Fruit fly (Drosophila melanogaster) whole organism, embryonic: ENCODE measurements around the gene Atpalpha.
A peak's percentile ranks its signal among the peaks of the same experiment; 100 is the strongest.

ENCODE experiments used
- ATbp ChIP-seq: fragments of 200-800 bp; sonication (Bioruptor generic); optimal IDR thresholded peaks from 2 replicates; lab custom pipeline; 2017; ENCODE audit warnings: missing biosample characterization, mild to moderate bottlenecking, missing genetic modification characterization, missing genetic modification reagents
- Abd-B ChIP-seq: fragments of 200-800 bp; sonication (Bioruptor generic); optimal IDR thresholded peaks from 2 replicates; lab custom pipeline; 2018; ENCODE audit warnings: missing biosample characterization, mild to moderate bottlenecking, missing genetic modification characterization, moderate library complexity
- Atf6 ChIP-seq: fragments of 200-800 bp; sonication (Bioruptor generic); IDR thresholded peaks from 2 replicates; pipeline ENCODE4 v1.3.6; 2022; ENCODE audit warnings: missing biosample characterization, missing genetic modification characterization
- B-H2 ChIP-seq: fragments of 200-800 bp; sonication (Bioruptor generic); optimal IDR thresholded peaks from 2 replicates; lab custom pipeline; 2018; ENCODE audit warnings: missing biosample characterization, mild to moderate bottlenecking, missing genetic modification characterization
- CG10321 ChIP-seq: fragments of 200-800 bp; sonication (Bioruptor generic); IDR thresholded peaks from 2 replicates; pipeline ENCODE4 v1.3.6; 2022; ENCODE audit warnings: missing biosample characterization, missing genetic modification characterization
- CG10979 ChIP-seq: fragments of 200-800 bp; sonication (Bioruptor generic); optimal IDR thresholded peaks from 2 replicates; lab custom pipeline; 2018; ENCODE audit warnings: missing biosample characterization, mild to moderate bottlenecking, missing genetic modification characterization, moderate library complexity
- CG11085 ChIP-seq: fragments of 200-800 bp; sonication (Bioruptor generic); IDR thresholded peaks from 2 replicates; pipeline ENCODE4 v1.3.6; 2022; ENCODE audit warnings: missing biosample characterization, missing genetic modification characterization
- CG11504 ChIP-seq: fragments of 200-800 bp; sonication (Bioruptor generic); optimal IDR thresholded peaks from 3 replicates; lab custom pipeline; 2019; ENCODE audit warnings: missing biosample characterization, mild to moderate bottlenecking, missing genetic modification characterization, moderate library complexity
- CG12104 ChIP-seq: fragments of 200-800 bp; sonication (Bioruptor generic); optimal IDR thresholded peaks from 3 replicates; lab custom pipeline; 2016; ENCODE audit warnings: missing biosample characterization, missing genetic modification characterization
- CG1233 ChIP-seq: fragments of 200-800 bp; sonication (Bioruptor generic); optimal IDR thresholded peaks from 4 replicates; lab custom pipeline; 2018; ENCODE audit warnings: missing biosample characterization, mild to moderate bottlenecking, missing genetic modification characterization
- CG13123 ChIP-seq: fragments of 200-800 bp; sonication (Bioruptor generic); optimal IDR thresholded peaks from 2 replicates; lab custom pipeline; 2016; ENCODE audit warnings: missing biosample characterization, missing genetic modification characterization
- CG14441 ChIP-seq: fragments of 200-800 bp; sonication (Bioruptor generic); IDR thresholded peaks from 2 replicates; pipeline ENCODE4 v1.3.6; 2022; ENCODE audit warnings: missing biosample characterization, missing genetic modification characterization
- CG17328 ChIP-seq: fragments of 200-800 bp; sonication (Bioruptor generic); IDR thresholded peaks from 2 replicates; pipeline ENCODE4 v1.3.6; 2022; ENCODE audit warnings: missing biosample characterization, missing genetic modification characterization
- CG17612 ChIP-seq: fragments of 200-800 bp; sonication (Bioruptor generic); IDR thresholded peaks from 2 replicates; pipeline ENCODE4 v1.3.6; 2022; ENCODE audit warnings: missing biosample characterization, missing genetic modification characterization
- CG1832 ChIP-seq: fragments of 200-800 bp; sonication (Bioruptor generic); optimal IDR thresholded peaks from 2 replicates; lab custom pipeline; 2017; ENCODE audit warnings: missing biosample characterization, mild to moderate bottlenecking, missing genetic modification characterization, inconsistent platforms
- CG18764 ChIP-seq: fragments of 200-800 bp; sonication (Bioruptor generic); optimal IDR thresholded peaks from 3 replicates; lab custom pipeline; 2016; ENCODE audit warnings: missing biosample characterization, missing genetic modification characterization
- CG2116 ChIP-seq: fragments of 200-800 bp; sonication (Bioruptor generic); optimal IDR thresholded peaks from 3 replicates; lab custom pipeline; 2018; ENCODE audit warnings: missing biosample characterization, mild to moderate bottlenecking, missing genetic modification characterization
- CG2199 ChIP-seq: fragments of 200-800 bp; sonication (Bioruptor generic); IDR thresholded peaks from 3 replicates; pipeline ENCODE4 v1.3.6; 2022; ENCODE audit warnings: missing biosample characterization, missing genetic modification characterization
- CG2202 ChIP-seq: fragments of 200-800 bp; sonication (Bioruptor generic); optimal IDR thresholded peaks from 2 replicates; lab custom pipeline; 2018; ENCODE audit warnings: missing biosample characterization, mild to moderate bottlenecking, missing genetic modification characterization
- CG2712 ChIP-seq: fragments of 200-800 bp; optimal IDR thresholded peaks from 3 replicates; lab custom pipeline; 2019; ENCODE audit warnings: missing biosample characterization, mild to moderate bottlenecking, missing genetic modification characterization, moderate library complexity
- CG32767 ChIP-seq: fragments of 200-800 bp; sonication (Bioruptor generic); IDR thresholded peaks from 2 replicates; pipeline ENCODE4 v1.3.6; 2022; ENCODE audit warnings: missing biosample characterization, missing genetic modification characterization
- CG34422 ChIP-seq: fragments of 200-800 bp; sonication (Bioruptor generic); IDR thresholded peaks from 3 replicates; pipeline ENCODE4 v1.3.6; 2022; ENCODE audit warnings: missing biosample characterization, missing genetic modification characterization
- CG5245 ChIP-seq: fragments of 200-800 bp; sonication (Bioruptor generic); optimal IDR thresholded peaks from 3 replicates; lab custom pipeline; 2016; ENCODE audit warnings: missing biosample characterization, missing genetic modification characterization
- CG8290 ChIP-seq, 3 experiments: fragments of 200-800 bp; sonication (Bioruptor generic); optimal IDR thresholded peaks; 2 replicates each; lab custom pipeline; 2016 to 2019; ENCODE audit warnings: missing biosample characterization in 3 of 3, missing genetic modification characterization in 3 of 3, mild to moderate bottlenecking in 2 of 3, moderate library complexity in 1 of 3
- CG8478 ChIP-seq: fragments of >200 bp; optimal IDR thresholded peaks from 2 replicates; lab custom pipeline; 2018
- D19B ChIP-seq: fragments of 200-800 bp; sonication (Bioruptor generic); optimal IDR thresholded peaks from 2 replicates; lab custom pipeline; 2017; ENCODE audit warnings: missing biosample characterization, mild to moderate bottlenecking, missing genetic modification characterization
- Fer3 ChIP-seq: fragments of 200-800 bp; sonication (Bioruptor generic); optimal IDR thresholded peaks from 2 replicates; lab custom pipeline; 2018; ENCODE audit warnings: missing biosample characterization, mild to moderate bottlenecking, missing genetic modification characterization, moderate library complexity
- GATAe ChIP-seq: fragments of 200-800 bp; sonication (Bioruptor generic); conservative IDR thresholded peaks from 2 replicates; pipeline ENCODE4 v1.3.6; 2022; ENCODE audit warnings: missing biosample characterization, missing genetic modification characterization
- HLH4C ChIP-seq: fragments of 200-800 bp; sonication (Bioruptor generic); IDR thresholded peaks from 3 replicates; pipeline ENCODE4 v1.3.6; 2022; ENCODE audit warnings: missing biosample characterization, missing genetic modification characterization; ENCODE audit not compliant: partially characterized antibody
- Hr3 ChIP-seq: fragments of 200-800 bp; sonication (Bioruptor generic); optimal IDR thresholded peaks from 3 replicates; lab custom pipeline; 2016; ENCODE audit warnings: missing biosample characterization, missing genetic modification characterization
- Hr78 ChIP-seq, 2 experiments: fragments of 200-800 bp in 1 of 2; fragments of >200 bp in 1 of 2; sonication (Bioruptor generic) in 1 of 2; optimal IDR thresholded peaks; 2 replicates each; lab custom pipeline; 2017 to 2019; ENCODE audit warnings: missing biosample characterization in 2 of 2, missing genetic modification characterization in 2 of 2, mild to moderate bottlenecking in 1 of 2, moderate library complexity in 1 of 2
- Med ChIP-seq: fragments of 200-800 bp; sonication (Bioruptor generic); peaks from one replicate; lab custom pipeline; 2016; ENCODE audit warnings: missing biosample characterization, missing genetic modification characterization, mild to moderate bottlenecking, inconsistent platforms, moderate library complexity
- Myb ChIP-seq: fragments of 200-800 bp; sonication (Bioruptor generic); optimal IDR thresholded peaks from 2 replicates; lab custom pipeline; 2016; ENCODE audit warnings: missing biosample characterization, missing genetic modification characterization
- ase ChIP-seq: fragments of 200-800 bp; sonication (Bioruptor generic); IDR thresholded peaks from 3 replicates; pipeline ENCODE4 v1.3.6; 2022; ENCODE audit warnings: missing biosample characterization, missing genetic modification characterization
- bcd ChIP-seq: fragments of 200-800 bp; sonication (Bioruptor generic); optimal IDR thresholded peaks from 2 replicates; lab custom pipeline; 2017; ENCODE audit warnings: missing biosample characterization, mild to moderate bottlenecking, missing genetic modification characterization
- crc ChIP-seq: fragments of 200-800 bp; sonication (Bioruptor generic); optimal IDR thresholded peaks from 2 replicates; lab custom pipeline; 2016; ENCODE audit warnings: missing biosample characterization, missing genetic modification characterization
- dm ChIP-seq: fragments of 200-800 bp; sonication (Bioruptor generic); optimal IDR thresholded peaks from 3 replicates; lab custom pipeline; 2016; ENCODE audit warnings: missing biosample characterization, missing genetic modification characterization
- fd3F ChIP-seq: fragments of 200-800 bp; sonication (Bioruptor generic); optimal IDR thresholded peaks from 2 replicates; lab custom pipeline; 2018; ENCODE audit warnings: missing biosample characterization, mild to moderate bottlenecking, missing genetic modification characterization, moderate library complexity
- gcm2 ChIP-seq: fragments of 200-800 bp; sonication (Bioruptor generic); optimal IDR thresholded peaks from 2 replicates; lab custom pipeline; 2016; ENCODE audit warnings: missing biosample characterization, missing genetic modification characterization
- gsb-n ChIP-seq: fragments of 200-800 bp; sonication (Bioruptor generic); optimal IDR thresholded peaks from 3 replicates; lab custom pipeline; 2018; ENCODE audit warnings: missing biosample characterization, mild to moderate bottlenecking, missing genetic modification characterization
- hb ChIP-seq: fragments of 200-800 bp; sonication (Bioruptor generic); IDR thresholded peaks from 3 replicates; pipeline ENCODE4 v1.3.6; 2022; ENCODE audit warnings: missing biosample characterization, missing genetic modification characterization; ENCODE audit not compliant: partially characterized antibody
- her ChIP-seq: fragments of 200-800 bp; sonication (Bioruptor generic); optimal IDR thresholded peaks from 2 replicates; lab custom pipeline; 2016; ENCODE audit warnings: missing biosample characterization, missing genetic modification characterization
- inv ChIP-seq: fragments of 200-800 bp; sonication (Bioruptor generic); IDR thresholded peaks from 2 replicates; pipeline ENCODE4 v1.3.6; 2022; ENCODE audit warnings: missing biosample characterization, missing genetic modification characterization; ENCODE audit not compliant: partially characterized antibody
- lbe ChIP-seq: fragments of 200-800 bp; sonication (Bioruptor generic); optimal IDR thresholded peaks from 2 replicates; lab custom pipeline; 2016; ENCODE audit warnings: missing biosample characterization, mild to moderate bottlenecking, missing genetic modification characterization
- lmd ChIP-seq: fragments of 200-800 bp; sonication (Bioruptor generic); IDR thresholded peaks from 2 replicates; pipeline ENCODE4 v1.3.6; 2022; ENCODE audit warnings: missing biosample characterization, missing genetic modification characterization
- odd ChIP-seq: fragments of 200-800 bp; sonication (Bioruptor generic); optimal IDR thresholded peaks from 2 replicates; lab custom pipeline; 2017; ENCODE audit warnings: missing biosample characterization, mild to moderate bottlenecking, missing genetic modification characterization
- ranshi ChIP-seq: fragments of 200-800 bp; sonication (Bioruptor generic); IDR thresholded peaks from 2 replicates; pipeline ENCODE4 v1.3.6; 2022; ENCODE audit warnings: missing biosample characterization, missing genetic modification characterization
- ro ChIP-seq: fragments of 200-800 bp; sonication (Bioruptor generic); IDR thresholded peaks from 2 replicates; pipeline ENCODE4 v1.3.6; 2022; ENCODE audit warnings: missing biosample characterization, missing genetic modification characterization
- scrt ChIP-seq: fragments of 200-800 bp; sonication (Bioruptor generic); optimal IDR thresholded peaks from 2 replicates; lab custom pipeline; 2018; ENCODE audit warnings: missing biosample characterization, mild to moderate bottlenecking, missing genetic modification characterization, moderate library complexity
- shn ChIP-seq: fragments of 200-800 bp; sonication (Bioruptor generic); optimal IDR thresholded peaks from 3 replicates; lab custom pipeline; 2016; ENCODE audit warnings: missing biosample characterization, missing genetic modification characterization
- stc ChIP-seq: fragments of 200-800 bp; sonication (Bioruptor generic); IDR thresholded peaks from 2 replicates; pipeline ENCODE4 v1.3.6; 2022; ENCODE audit warnings: missing biosample characterization, missing genetic modification characterization

Atpalpha gene

DNA sequence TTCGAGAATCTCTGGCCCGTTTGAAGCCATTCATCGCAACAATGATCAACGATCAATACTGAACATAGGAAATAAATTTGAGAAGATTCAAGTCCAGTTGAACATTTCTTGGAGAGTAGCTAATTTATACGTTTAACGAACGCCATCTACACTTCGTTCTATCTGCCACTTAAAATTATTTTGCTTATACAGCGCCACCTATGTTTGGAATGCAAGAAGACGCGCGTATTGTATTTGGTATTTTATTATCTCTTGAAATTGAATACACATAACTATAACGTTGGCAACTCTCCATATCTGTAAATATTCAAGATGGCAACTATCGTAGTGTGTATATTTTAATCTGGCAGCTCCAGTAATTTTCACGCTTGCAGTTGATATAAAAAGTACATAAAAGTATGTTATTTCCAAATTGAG is 515 bp upstream of the Atpalpha start (continued):
- no peak for TF ChIP-seq Hr78 (GFP tag; optimal IDR thresholded peaks at IDR 0.05; lab: Kevin White, UChicago)
- no peak for TF ChIP-seq hb
- no peak for TF ChIP-seq Atf6 (GFP tag; lab: Robert Waterston, UW)
- TF ChIP-seq Fer3 (tag; lab: Kevin White, UChicago), result peak; percentile 12
- TF ChIP-seq scrt (GFP tag; lab: Kevin White, UChicago), result no peak
- TF ChIP-seq bcd (GFP tag; lab: Kevin White, UChicago), result peak; percentile 26
- no peak for TF ChIP-seq fd3F (GFP tag; lab: Kevin White, UChicago)
- TF ChIP-seq CG32767 (GFP tag; lab: Robert Waterston, UW), result peak; percentile 61; the same call in 1 of the 2 replicates
- peak; percentile 8 for TF ChIP-seq CG18764
- TF ChIP-seq odd (GFP tag; lab: Kevin White, UChicago), result no peak
- TF ChIP-seq CG10979, result peak; percentile 69
- TF ChIP-seq GATAe (GFP tag; lab: Robert Waterston, UW), result no peak
- TF ChIP-seq CG8290 (GFP tag; optimal IDR thresholded peaks at IDR 0.05; lab: Kevin White, UChicago), result peak; percentile 63
- TF ChIP-seq CG8290 (tag; optimal IDR thresholded peaks at IDR 0.05; lab: Kevin White, UChicago), result peak in 1 of 2 experiments; percentile 90
- TF ChIP-seq gcm2, result no peak
- TF ChIP-seq inv, result no peak
- TF ChIP-seq D19B (GFP tag; lab: Kevin White, UChicago), result no peak
- TF ChIP-seq her (GFP tag; lab: Kevin White, UChicago), result peak; percentile 56
- TF ChIP-seq stc, result no peak
- TF ChIP-seq HLH4C (GFP tag; lab: Robert Waterston, UW), result no peak
- TF ChIP-seq CG11504 (tag; lab: Kevin White, UChicago), result peak; percentile 27
- TF ChIP-seq ro (GFP tag; lab: Robert Waterston, UW), result no peak
- no peak for TF ChIP-seq ATbp
- TF ChIP-seq CG2116 (GFP tag; lab: Kevin White, UChicago), result no peak
- no peak for TF ChIP-seq CG11085 (GFP tag; lab: Robert Waterston, UW)
- TF ChIP-seq gsb-n (tag; lab: Kevin White, UChicago), result no peak
- no peak for TF ChIP-seq CG1233 (GFP tag; lab: Kevin White, UChicago)
- TF ChIP-seq CG13123 (GFP tag; lab: Kevin White, UChicago), result no peak
- TF ChIP-seq shn (GFP tag; lab: Kevin White, UChicago), result no peak
- peak; percentile 65 for TF ChIP-seq Myb (GFP tag; lab: Kevin White, UChicago)
- no peak for TF ChIP-seq Hr3
- peak; percentile 63 for TF ChIP-seq lmd (GFP tag; lab: Robert Waterston, UW)
- no peak for TF ChIP-seq crc (GFP tag; lab: Kevin White, UChicago)
- TF ChIP-seq CG8478 (lab: Kevin White, UChicago), result no peak
- TF ChIP-seq CG10321 (GFP tag; lab: Robert Waterston, UW), result no peak
- TF ChIP-seq ase (GFP tag; lab: Robert Waterston, UW), result no peak; the same call in 2 of the 3 replicates
- TF ChIP-seq CG5245 (GFP tag; lab: Kevin White, UChicago), result peak; percentile 37
- no peak for TF ChIP-seq lbe (GFP tag; lab: Kevin White, UChicago)
- no peak for TF ChIP-seq CG17612 (GFP tag; lab: Robert Waterston, UW)
- TF ChIP-seq Med, result peak; percentile 90
- peak; percentile 35 for TF ChIP-seq CG2712 (tag; lab: Kevin White, UChicago)
- no peak for TF ChIP-seq CG17328 (GFP tag; lab: Robert Waterston, UW)
- no peak for TF ChIP-seq CG12104 (GFP tag; lab: Kevin White, UChicago)
- TF ChIP-seq CG34422 (GFP tag; lab: Robert Waterston, UW), result no peak; the same call in 2 of the 3 replicates
- TF ChIP-seq B-H2 (GFP tag; lab: Kevin White, UChicago), result peak; percentile 60
- no peak for TF ChIP-seq dm (GFP tag; lab: Kevin White, UChicago)
- TF ChIP-seq ranshi, result no peak
- TF ChIP-seq CG14441 (GFP tag; lab: Robert Waterston, UW), result peak; percentile 34; the same call in 1 of the 2 replicates
- no peak for TF ChIP-seq CG2202
- TF ChIP-seq CG1832 (GFP tag; lab: Kevin White, UChicago), result no peak
- TF ChIP-seq Abd-B (GFP tag; lab: Kevin White, UChicago), result peak; percentile 54
- TF ChIP-seq CG2199 (GFP tag; lab: Robert Waterston, UW), result peak; percentile 76
